Worm (Caenorhabditis elegans): ENCODE measurements around the gene K10D11.2.
A peak's percentile ranks its signal among the peaks of the same experiment; 100 is the strongest.

The K10D11.2 gene

DNA sequence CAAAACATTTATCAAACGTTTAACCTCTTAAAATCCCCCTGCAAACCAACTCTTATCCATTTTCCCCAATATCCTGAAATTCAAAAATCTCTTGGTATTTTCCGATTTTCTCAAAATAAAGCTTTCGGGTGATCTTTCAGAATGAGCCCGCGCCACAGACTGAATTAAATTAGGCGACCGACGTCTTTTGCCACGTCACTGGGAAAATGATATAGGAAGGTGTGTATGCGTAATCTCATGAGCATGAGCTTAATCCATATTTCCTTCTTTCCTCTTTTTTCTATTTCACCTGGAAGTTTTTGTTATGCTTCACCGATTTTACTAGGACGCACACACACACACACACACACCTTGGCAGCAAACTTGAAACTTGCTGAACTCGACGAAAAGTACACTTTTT, 42.2 kb downstream of the K10D11.2 start:
- TF ChIP-seq tbx-37 (GFP tag; conservative IDR thresholded peaks at IDR 0.05) (no peak), scrt-1 (GFP tag; IDR thresholded peaks at IDR 0.05) (no peak), ama-1 (optimal IDR thresholded peaks at IDR 0.05) (no peak), tra-4 (tag; optimal IDR thresholded peaks at IDR 0.05) (no peak), flt-1 (GFP tag; IDR thresholded peaks at IDR 0.05) (no peak), ets-7 (tag; optimal IDR thresholded peaks at IDR 0.05) (no peak), hmbx-1 (tag; optimal IDR thresholded peaks at IDR 0.05) (no peak), hnd-1 (tag; optimal IDR thresholded peaks at IDR 0.05) (no peak), ceh-13 (GFP tag; optimal IDR thresholded peaks at IDR 0.05) (no peak), B0310.2 (tag; optimal IDR thresholded peaks at IDR 0.05) (no peak), tbx-11 (GFP tag; IDR thresholded peaks at IDR 0.05) (no peak), aly-1 (tag; optimal IDR thresholded peaks at IDR 0.05) (no peak), sea-1 (GFP tag; conservative IDR thresholded peaks at IDR 0.05) (no peak)

DNA sequence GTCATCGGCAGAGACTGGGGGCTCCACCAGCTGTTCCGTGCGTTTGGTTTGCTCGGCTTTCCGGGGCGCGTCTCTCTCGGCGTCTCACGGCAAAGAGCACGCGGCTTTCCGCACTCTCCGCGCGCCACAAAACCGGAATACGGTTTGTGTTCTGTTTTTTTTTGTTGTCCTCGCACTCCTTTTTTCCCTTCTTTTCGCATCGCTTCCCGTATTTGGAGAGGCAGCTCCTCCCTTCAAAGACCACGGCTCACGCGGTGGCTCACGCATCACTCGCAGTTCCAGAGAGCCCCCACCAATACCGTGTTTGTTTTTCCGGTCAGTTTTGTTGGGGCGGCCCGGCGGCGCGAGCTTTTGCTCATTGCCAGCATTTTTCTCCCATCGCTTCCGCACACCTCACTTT, 44.1 kb downstream of the K10D11.2 start:
- TF ChIP-seq tbx-37 (GFP tag; conservative IDR thresholded peaks at IDR 0.05) (no peak), hnd-1 (tag; optimal IDR thresholded peaks at IDR 0.05) (no peak), hmg-4 (GFP tag; optimal IDR thresholded peaks at IDR 0.05) (peak; percentile 16), flt-1 (GFP tag; IDR thresholded peaks at IDR 0.05) (no peak), pes-1 (GFP tag; IDR thresholded peaks at IDR 0.05) (0 out of 2 replicates have a peak, but pooled peaks have one; percentile 15)

DNA sequence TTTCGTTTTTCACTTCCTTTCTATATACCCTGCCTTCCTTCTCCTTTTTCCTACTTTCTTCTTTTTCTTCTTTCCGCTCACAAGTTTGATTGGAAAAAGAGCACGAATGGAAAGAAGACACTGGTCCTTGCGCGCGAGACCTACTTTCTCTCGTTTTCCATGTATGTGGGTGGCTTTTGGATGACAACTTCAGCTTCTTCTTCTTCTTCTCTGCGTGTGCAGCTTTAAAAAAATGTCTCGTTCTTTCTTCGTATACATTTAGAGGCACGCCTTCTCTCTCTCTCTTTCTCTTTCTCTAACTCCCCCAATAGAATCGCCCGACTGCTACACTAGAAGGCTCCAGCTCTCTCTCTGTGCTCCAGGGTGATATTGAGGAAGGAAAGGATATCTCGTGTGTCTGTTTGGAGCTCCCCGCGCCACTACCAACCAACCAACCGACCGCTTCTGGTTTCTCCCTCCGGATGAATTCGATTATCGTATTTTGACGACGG, 47.1 kb downstream of the K10D11.2 start:
- TF ChIP-seq ceh-36 (tag; optimal IDR thresholded peaks at IDR 0.05) (no peak), pes-1 (GFP tag; IDR thresholded peaks at IDR 0.05) (no peak), ama-1 (optimal IDR thresholded peaks at IDR 0.05) (no peak), ceh-13 (GFP tag; optimal IDR thresholded peaks at IDR 0.05) (no peak), hnd-1 (tag; optimal IDR thresholded peaks at IDR 0.05) (no peak), tra-4 (tag; optimal IDR thresholded peaks at IDR 0.05) (no peak), tbx-37 (GFP tag; conservative IDR thresholded peaks at IDR 0.05) (no peak), F13C5.2 (tag; optimal IDR thresholded peaks at IDR 0.05) (no peak), B0310.2 (tag; optimal IDR thresholded peaks at IDR 0.05) (no peak), ets-7 (tag; optimal IDR thresholded peaks at IDR 0.05) (no peak), flt-1 (GFP tag; IDR thresholded peaks at IDR 0.05) (no peak), tbx-11 (GFP tag; IDR thresholded peaks at IDR 0.05) (no peak), sea-1 (GFP tag; conservative IDR thresholded peaks at IDR 0.05) (no peak), hmg-4 (GFP tag; optimal IDR thresholded peaks at IDR 0.05) (no peak), hmbx-1 (tag; optimal IDR thresholded peaks at IDR 0.05) (no peak), scrt-1 (GFP tag; IDR thresholded peaks at IDR 0.05) (no peak), aly-1 (tag; optimal IDR thresholded peaks at IDR 0.05) (no peak)

DNA sequence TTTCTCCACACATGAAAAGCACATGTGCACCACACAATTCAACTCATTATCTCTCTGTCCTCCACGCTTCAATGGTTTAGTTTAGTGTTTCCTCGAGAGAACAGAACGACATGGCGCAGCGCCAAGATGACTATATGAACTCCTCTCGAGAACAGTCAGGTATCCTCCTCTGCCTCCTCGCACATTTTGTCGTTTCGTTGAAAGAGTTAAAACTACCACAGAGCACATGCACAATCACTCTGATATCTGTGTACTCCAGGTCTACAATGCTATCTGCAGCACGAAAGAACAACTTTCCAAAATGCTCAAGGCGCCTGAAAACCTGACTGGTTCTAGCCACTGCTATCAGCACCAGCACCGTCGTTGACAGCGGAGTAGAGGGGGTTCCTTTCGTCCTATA, 48.0 kb downstream of the K10D11.2 start:
- no peak for TF ChIP-seq hmbx-1 (tag; optimal IDR thresholded peaks at IDR 0.05)
- no peak for TF ChIP-seq ceh-13 (GFP tag; optimal IDR thresholded peaks at IDR 0.05)
- no peak for TF ChIP-seq ceh-36 (tag; optimal IDR thresholded peaks at IDR 0.05)
- TF ChIP-seq hmg-4 (GFP tag; optimal IDR thresholded peaks at IDR 0.05) = no peak
- TF ChIP-seq aly-1 (tag; optimal IDR thresholded peaks at IDR 0.05) = no peak
- TF ChIP-seq tra-4 (tag; optimal IDR thresholded peaks at IDR 0.05) = no peak
- no peak for TF ChIP-seq ama-1 (optimal IDR thresholded peaks at IDR 0.05)
- TF ChIP-seq sea-1 (GFP tag; conservative IDR thresholded peaks at IDR 0.05) = no peak
- TF ChIP-seq tbx-37 (GFP tag; conservative IDR thresholded peaks at IDR 0.05) = no peak
- TF ChIP-seq F13C5.2 (tag; optimal IDR thresholded peaks at IDR 0.05) = no peak
- TF ChIP-seq B0310.2 (tag; optimal IDR thresholded peaks at IDR 0.05) = no peak
- TF ChIP-seq flt-1 (GFP tag; IDR thresholded peaks at IDR 0.05) = no peak
- no peak for TF ChIP-seq scrt-1 (GFP tag; IDR thresholded peaks at IDR 0.05)
- no peak for TF ChIP-seq ets-7 (tag; optimal IDR thresholded peaks at IDR 0.05)
- TF ChIP-seq pes-1 (GFP tag; IDR thresholded peaks at IDR 0.05) = no peak
- TF ChIP-seq hnd-1 (tag; optimal IDR thresholded peaks at IDR 0.05) = no peak
- TF ChIP-seq tbx-11 (GFP tag; IDR thresholded peaks at IDR 0.05) = no peak

DNA sequence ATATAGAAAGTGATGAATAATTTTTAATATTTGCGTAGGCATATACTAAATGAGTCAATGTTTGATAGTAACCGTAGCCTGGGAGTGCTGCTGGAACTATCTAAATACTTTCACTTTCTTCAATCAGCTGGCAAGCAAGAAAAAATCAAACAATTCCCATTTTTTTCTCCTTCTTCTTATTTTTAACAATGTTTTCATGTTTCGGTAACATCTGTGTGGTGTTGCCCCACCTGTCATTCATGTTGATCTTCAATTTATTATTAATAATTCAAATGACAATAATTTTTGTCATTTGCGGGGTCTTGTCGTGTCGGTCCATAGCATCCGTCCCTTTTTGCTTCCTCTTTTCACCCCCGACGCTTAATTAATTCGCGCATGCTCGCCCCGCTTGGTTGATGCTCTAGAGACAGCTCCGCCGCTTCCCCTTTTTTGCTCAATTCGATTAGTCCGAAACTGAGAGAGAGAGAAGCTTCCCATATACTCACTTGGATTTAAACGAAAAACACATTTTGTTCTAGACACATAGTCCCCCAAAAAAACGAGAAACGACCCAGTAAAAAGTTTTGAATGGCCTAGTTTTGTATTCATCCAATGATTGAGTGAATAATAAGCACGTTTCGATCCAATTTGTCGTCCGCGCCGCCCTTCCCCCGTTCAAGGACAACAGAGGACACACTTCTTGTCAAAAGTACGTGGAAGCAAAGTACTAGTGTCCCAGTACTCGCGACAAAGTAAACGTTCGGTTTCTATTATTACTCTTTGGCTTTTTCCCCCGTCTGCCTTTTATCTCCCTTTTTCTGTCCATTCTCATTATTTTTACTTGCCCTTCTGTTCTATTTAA, 49.2 kb downstream of the K10D11.2 start:
- TF ChIP-seq hmg-4 (GFP tag; optimal IDR thresholded peaks at IDR 0.05) (peak; percentile 16), sea-1 (GFP tag; conservative IDR thresholded peaks at IDR 0.05) (0 out of 2 replicates have a peak, but pooled peaks have one; percentile 18), tbx-37 (GFP tag; conservative IDR thresholded peaks at IDR 0.05) (no peak)

DNA sequence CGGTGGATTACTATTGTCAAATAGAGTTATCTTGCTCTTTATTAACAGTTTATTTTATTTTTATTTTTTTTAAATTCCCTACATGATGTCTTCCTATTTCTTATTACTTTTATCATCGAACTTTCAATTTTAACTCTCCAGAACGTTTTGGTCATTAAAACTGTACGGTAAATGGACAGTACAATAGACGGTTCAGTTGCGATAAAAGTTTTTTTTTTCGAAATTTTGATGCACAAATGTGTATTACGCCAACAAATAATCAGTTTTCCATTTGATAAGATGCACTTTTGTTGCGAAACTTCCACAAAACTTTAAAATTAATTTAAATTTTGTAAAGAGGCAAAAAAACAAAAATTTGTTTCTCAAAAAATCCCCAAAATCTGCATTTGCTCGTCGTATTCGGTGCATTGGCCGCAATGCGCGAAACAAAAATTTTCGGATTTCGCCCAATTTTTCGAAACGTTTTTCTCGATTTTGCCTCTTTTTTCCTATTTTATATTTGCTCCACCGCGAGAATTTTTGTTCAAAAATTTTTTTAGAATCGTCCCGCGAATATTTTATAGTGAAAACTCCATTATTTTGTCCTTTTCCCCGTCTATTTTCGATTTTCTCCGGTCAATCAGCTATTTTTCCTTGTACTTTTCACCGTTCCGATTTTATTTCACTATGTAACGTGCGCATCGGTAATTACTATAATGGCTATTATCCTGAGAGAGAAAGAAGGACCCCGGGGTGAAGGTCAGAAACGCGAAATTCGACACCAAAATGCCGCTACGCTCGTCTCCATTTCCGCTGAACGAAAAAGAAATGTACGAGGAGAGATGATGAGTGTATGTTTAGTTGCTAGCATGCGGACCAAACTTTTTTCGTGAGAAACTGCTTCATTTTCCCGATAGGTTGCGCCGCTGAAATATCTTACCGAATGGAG, 50.2 kb downstream of the K10D11.2 start:
- TF ChIP-seq aly-1 (tag; optimal IDR thresholded peaks at IDR 0.05) (no peak), B0310.2 (tag; optimal IDR thresholded peaks at IDR 0.05) (no peak), ceh-36 (tag; optimal IDR thresholded peaks at IDR 0.05) (no peak), hnd-1 (tag; optimal IDR thresholded peaks at IDR 0.05) (no peak), ceh-13 (GFP tag; optimal IDR thresholded peaks at IDR 0.05) (no peak), ets-7 (tag; optimal IDR thresholded peaks at IDR 0.05) (no peak), tbx-11 (GFP tag; IDR thresholded peaks at IDR 0.05) (no peak), pes-1 (GFP tag; IDR thresholded peaks at IDR 0.05) (no peak), tra-4 (tag; optimal IDR thresholded peaks at IDR 0.05) (no peak), scrt-1 (GFP tag; IDR thresholded peaks at IDR 0.05) (no peak), tbx-37 (GFP tag; conservative IDR thresholded peaks at IDR 0.05) (no peak), flt-1 (GFP tag; IDR thresholded peaks at IDR 0.05) (no peak), ama-1 (optimal IDR thresholded peaks at IDR 0.05) (no peak), hmg-4 (GFP tag; optimal IDR thresholded peaks at IDR 0.05) (no peak), sea-1 (GFP tag; conservative IDR thresholded peaks at IDR 0.05) (no peak), hmbx-1 (tag; optimal IDR thresholded peaks at IDR 0.05) (no peak), F13C5.2 (tag; optimal IDR thresholded peaks at IDR 0.05) (no peak)

Measured in whole organism, early embryonic.